Fruit fly (Drosophila melanogaster) whole organism, pupa: ENCODE results near the gene Ube3a.

Experiments used
- CG12605 ChIP-seq: fragments of 200-800 bp; sonication (Bioruptor generic); IDR thresholded peaks from 2 replicates; pipeline ENCODE4 v1.3.6; 2022; ENCODE audit warnings: missing biosample characterization, missing genetic modification characterization
- CG13204 ChIP-seq: fragments of 200-800 bp; sonication (Bioruptor generic); optimal IDR thresholded peaks from 2 replicates; lab custom pipeline; 2018; ENCODE audit warnings: missing biosample characterization, mild to moderate bottlenecking, missing genetic modification characterization, moderate library complexity
- CG15710 ChIP-seq: fragments of 200-800 bp; sonication (Bioruptor generic); optimal IDR thresholded peaks from 2 replicates; lab custom pipeline; 2018; ENCODE audit warnings: missing biosample characterization, mild to moderate bottlenecking, missing genetic modification characterization, moderate library complexity
- CG4496 ChIP-seq: fragments of 200-800 bp; sonication (Bioruptor generic); IDR thresholded peaks from 3 replicates; pipeline ENCODE4 v1.3.6; 2022; ENCODE audit warnings: missing biosample characterization, missing genetic modification characterization
- CG8159 ChIP-seq: fragments of 200-800 bp; sonication (Bioruptor generic); optimal IDR thresholded peaks from 3 replicates; lab custom pipeline; 2018; ENCODE audit warnings: missing biosample characterization, mild to moderate bottlenecking, missing genetic modification characterization, moderate library complexity
- CG9948 ChIP-seq: fragments of 200-800 bp; sonication (Bioruptor generic); optimal IDR thresholded peaks from 2 replicates; lab custom pipeline; 2018; ENCODE audit warnings: missing biosample characterization, mild to moderate bottlenecking, missing genetic modification characterization, moderate library complexity
- D1 ChIP-seq: fragments of 200-800 bp; sonication (Bioruptor generic); optimal IDR thresholded peaks from 2 replicates; lab custom pipeline; 2018; ENCODE audit warnings: missing biosample characterization, mild to moderate bottlenecking, missing genetic modification characterization, moderate library complexity
- EcR ChIP-seq: fragments of 200-800 bp; sonication (Bioruptor generic); optimal IDR thresholded peaks from 3 replicates; lab custom pipeline; 2019; ENCODE audit warnings: missing biosample characterization, missing genetic modification characterization, mild to moderate bottlenecking, moderate library complexity, missing genetic modification reagents
- Pif1B ChIP-seq: fragments of 200-800 bp; sonication (Bioruptor generic); optimal IDR thresholded peaks from 3 replicates; lab custom pipeline; 2016; ENCODE audit warnings: missing biosample characterization, missing genetic modification characterization
- fd96Ca ChIP-seq: fragments of 200-800 bp; sonication (Bioruptor generic); IDR thresholded peaks from 3 replicates; pipeline ENCODE4 v1.3.6; 2022; ENCODE audit warnings: missing biosample characterization, missing genetic modification characterization
- gl ChIP-seq: fragments of 200-800 bp; sonication (Bioruptor generic); optimal IDR thresholded peaks from 2 replicates; lab custom pipeline; 2018; ENCODE audit warnings: missing biosample characterization, mild to moderate bottlenecking, missing genetic modification characterization
- rn ChIP-seq: fragments of 200-800 bp; sonication (Bioruptor generic); IDR thresholded peaks from 2 replicates; pipeline ENCODE4 v1.3.6; 2022; ENCODE audit warnings: missing biosample characterization, missing genetic modification characterization

DNA sequence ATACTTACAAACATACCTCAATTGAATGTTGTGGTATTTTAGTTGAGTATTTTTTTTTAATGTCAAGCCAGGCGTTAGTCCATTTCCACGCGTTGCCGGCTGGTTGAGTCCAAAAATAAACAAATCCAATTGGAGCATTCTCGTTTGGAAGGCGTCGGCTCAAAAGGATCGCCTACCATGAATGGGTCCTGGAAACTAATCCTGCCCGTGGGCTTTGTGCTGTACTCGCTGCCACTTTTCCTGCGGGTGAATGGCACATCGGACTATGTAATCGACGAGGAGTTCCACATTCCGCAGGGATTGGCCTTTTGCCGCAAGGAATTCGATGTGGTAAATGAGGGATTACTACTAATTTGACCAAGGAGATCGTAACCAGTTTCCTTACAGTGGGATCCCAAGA, 45.5 kb downstream of the Ube3a start, which contains the start of gene Alg10:
- no peak for TF ChIP-seq CG12605 (GFP tag; lab: Robert Waterston, UW)
- no peak for TF ChIP-seq CG13204 (GFP tag; lab: Kevin White, UChicago)
- TF ChIP-seq CG4496: no peak
- no peak for TF ChIP-seq CG15710 (tag; lab: Kevin White, UChicago)
- no peak for TF ChIP-seq gl (tag; lab: Kevin White, UChicago)
- no peak for TF ChIP-seq EcR
- TF ChIP-seq Pif1B (GFP tag; lab: Kevin White, UChicago): no peak
- no peak for TF ChIP-seq CG8159
- no peak for TF ChIP-seq D1
- TF ChIP-seq rn (GFP tag; lab: Robert Waterston, UW): no peak
- TF ChIP-seq CG9948 (tag; lab: Kevin White, UChicago): no peak
- no peak for TF ChIP-seq fd96Ca (GFP tag; lab: Robert Waterston, UW)
